Worm (Caenorhabditis elegans): ENCODE measurements around the gene B0457.2.

ce11 chrII:8896541-8896940, 29.8 kb downstream of the B0457.2 start, which contains the start of gene lat-1:
- no peak for TF ChIP-seq ets-7 (tag; optimal IDR thresholded peaks at IDR 0.05)
- no peak for TF ChIP-seq ceh-36 (tag; optimal IDR thresholded peaks at IDR 0.05)
- TF ChIP-seq ama-1 (optimal IDR thresholded peaks at IDR 0.05), result no peak
- no peak for TF ChIP-seq ceh-13 (GFP tag; optimal IDR thresholded peaks at IDR 0.05)

Measured in whole organism, early embryonic.